Fruit fly (Drosophila melanogaster) whole organism, embryonic: ENCODE data around the gene CG14721.

Experiments
- CG10462 ChIP-seq: fragments of 200-800 bp; sonication (Bioruptor generic); optimal IDR thresholded peaks from 2 replicates; lab custom pipeline; 2016; ENCODE audit warnings: missing biosample characterization, missing genetic modification characterization
- CG11695 ChIP-seq: fragments of 200-800 bp; sonication (Bioruptor generic); IDR thresholded peaks from 3 replicates; pipeline ENCODE4 v1.3.6; 2022; ENCODE audit warnings: missing biosample characterization, missing genetic modification characterization
- CG12236 ChIP-seq: fragments of 200-800 bp; sonication (Bioruptor generic); optimal IDR thresholded peaks from 2 replicates; lab custom pipeline; 2016; ENCODE audit warnings: missing biosample characterization, missing genetic modification characterization
- CG13894 ChIP-seq: fragments of 200-800 bp; sonication (Bioruptor generic); optimal IDR thresholded peaks from 3 replicates; lab custom pipeline; 2018; ENCODE audit warnings: missing biosample characterization, mild to moderate bottlenecking, missing genetic modification characterization, moderate library complexity
- CG14710 ChIP-seq: fragments of 200-800 bp; sonication (Bioruptor generic); optimal IDR thresholded peaks from 3 replicates; lab custom pipeline; 2019; ENCODE audit warnings: missing biosample characterization, mild to moderate bottlenecking, missing genetic modification characterization, moderate library complexity
- CG15011 ChIP-seq: fragments of 200-800 bp; sonication (Bioruptor generic); optimal IDR thresholded peaks from 3 replicates; lab custom pipeline; 2018; ENCODE audit warnings: missing biosample characterization, mild to moderate bottlenecking, missing genetic modification characterization
- CG1602 ChIP-seq: fragments of 200-800 bp; sonication (Bioruptor generic); optimal IDR thresholded peaks from 3 replicates; lab custom pipeline; 2016; ENCODE audit warnings: missing biosample characterization, missing genetic modification characterization
- CG17568 ChIP-seq: fragments of 200-800 bp; sonication (Bioruptor generic); optimal IDR thresholded peaks from 2 replicates; lab custom pipeline; 2018; ENCODE audit warnings: missing biosample characterization, mild to moderate bottlenecking, missing genetic modification characterization, moderate library complexity
- CG18599 ChIP-seq: fragments of 200-800 bp; sonication (Bioruptor generic); optimal IDR thresholded peaks from 3 replicates; lab custom pipeline; 2017; ENCODE audit warnings: missing biosample characterization, missing genetic modification characterization, mild to moderate bottlenecking, moderate library complexity, missing genetic modification reagents
- CG32532 ChIP-seq: fragments of 200-800 bp; sonication (Bioruptor generic); IDR thresholded peaks from 2 replicates; pipeline ENCODE4 v1.3.6; 2022; ENCODE audit warnings: missing biosample characterization, missing genetic modification characterization
- CG32767 ChIP-seq: fragments of 200-800 bp; sonication (Bioruptor generic); IDR thresholded peaks from 2 replicates; pipeline ENCODE4 v1.3.6; 2022; ENCODE audit warnings: missing biosample characterization, missing genetic modification characterization
- CG3726 ChIP-seq: fragments of 200-800 bp; sonication (Bioruptor generic); IDR thresholded peaks from 3 replicates; pipeline ENCODE4, ENCODE4 v1.3.6; 2022; ENCODE audit warnings: missing biosample characterization, missing genetic modification characterization
- CG6272 ChIP-seq: fragments of 200-800 bp; sonication (Bioruptor generic); IDR thresholded peaks from 2 replicates; pipeline ENCODE4 v1.3.6; 2022; ENCODE audit warnings: missing biosample characterization, missing genetic modification characterization
- CG7928 ChIP-seq: fragments of 200-800 bp; sonication (Bioruptor generic); optimal IDR thresholded peaks from 2 replicates; lab custom pipeline; 2017; ENCODE audit warnings: missing biosample characterization, mild to moderate bottlenecking, missing genetic modification characterization
- CG8281 ChIP-seq: fragments of 200-800 bp; sonication (Bioruptor generic); optimal IDR thresholded peaks from 2 replicates; lab custom pipeline; 2018; ENCODE audit warnings: missing biosample characterization, mild to moderate bottlenecking, missing genetic modification characterization, moderate library complexity
- Deaf1 ChIP-seq: fragments of 200-800 bp; optimal IDR thresholded peaks from 3 replicates; lab custom pipeline; 2019; ENCODE audit warnings: missing biosample characterization, mild to moderate bottlenecking, missing genetic modification characterization, moderate library complexity
- Dip3 ChIP-seq: fragments of 200-800 bp; sonication (Bioruptor generic); optimal IDR thresholded peaks from 3 replicates; lab custom pipeline; 2016; ENCODE audit warnings: missing biosample characterization, missing genetic modification characterization
- Gug ChIP-seq: fragments of 200-800 bp; sonication (Bioruptor generic); IDR thresholded peaks from 4 replicates; pipeline ENCODE4 v1.3.6; 2022; ENCODE audit warnings: missing biosample characterization, missing genetic modification characterization
- Med ChIP-seq: fragments of 200-800 bp; sonication (Bioruptor generic); peaks from one replicate; lab custom pipeline; 2016; ENCODE audit warnings: missing biosample characterization, missing genetic modification characterization, mild to moderate bottlenecking, inconsistent platforms, moderate library complexity
- Mrtf ChIP-seq: fragments of 200-800 bp; sonication (Bioruptor generic); IDR thresholded peaks from 3 replicates; pipeline ENCODE4 v1.3.6; 2022; ENCODE audit warnings: missing biosample characterization, missing genetic modification characterization
- NC2β ChIP-seq: fragments of 200-800 bp; sonication (Bioruptor generic); optimal IDR thresholded peaks from 2 replicates; lab custom pipeline; 2016; ENCODE audit warnings: missing biosample characterization, missing genetic modification characterization
- Neu2 ChIP-seq: fragments of 200-800 bp; sonication (Bioruptor generic); optimal IDR thresholded peaks from 3 replicates; lab custom pipeline; 2016; ENCODE audit warnings: missing biosample characterization, missing genetic modification characterization, borderline replicate concordance
- Optix ChIP-seq: fragments of 200-800 bp; sonication (Bioruptor generic); IDR thresholded peaks from 3 replicates; pipeline ENCODE4 v1.3.6; 2022; ENCODE audit warnings: missing biosample characterization, missing genetic modification characterization
- Side ChIP-seq: fragments of 200-800 bp; sonication (Bioruptor generic); optimal IDR thresholded peaks from 2 replicates; lab custom pipeline; 2016; ENCODE audit warnings: missing biosample characterization, missing genetic modification characterization
- abd-A ChIP-seq: fragments of 200-800 bp; sonication (Bioruptor generic); optimal IDR thresholded peaks from 3 replicates; lab custom pipeline; 2019; ENCODE audit warnings: missing biosample characterization, mild to moderate bottlenecking, missing genetic modification characterization, moderate library complexity
- ac ChIP-seq: fragments of 200-800 bp; sonication (Bioruptor generic); optimal IDR thresholded peaks from 3 replicates; lab custom pipeline; 2017; ENCODE audit warnings: missing biosample characterization, mild to moderate bottlenecking, missing genetic modification characterization
- amos ChIP-seq: fragments of 200-800 bp; sonication (Bioruptor generic); IDR thresholded peaks from 2 replicates; pipeline ENCODE4 v1.3.6; 2022; ENCODE audit warnings: missing biosample characterization, missing genetic modification characterization; ENCODE audit not compliant: partially characterized antibody
- caup ChIP-seq: fragments of 200-800 bp; sonication (Bioruptor generic); optimal IDR thresholded peaks from 3 replicates; lab custom pipeline; 2017; ENCODE audit warnings: missing biosample characterization, mild to moderate bottlenecking, missing genetic modification characterization, moderate library complexity; ENCODE audit not compliant: severe bottlenecking
- chn ChIP-seq: fragments of 200-800 bp; sonication (Bioruptor generic); optimal IDR thresholded peaks from 2 replicates; lab custom pipeline; 2016; ENCODE audit warnings: missing biosample characterization, missing genetic modification characterization
- crol ChIP-seq: fragments of 200-800 bp; sonication (Bioruptor generic); IDR thresholded peaks from 2 replicates; pipeline ENCODE4 v1.3.6; 2022; ENCODE audit warnings: missing biosample characterization, missing genetic modification characterization
- dysf ChIP-seq: fragments of 200-800 bp; sonication (Bioruptor generic); IDR thresholded peaks from 3 replicates; pipeline ENCODE4 v1.3.6; 2022; ENCODE audit warnings: missing biosample characterization, missing genetic modification characterization
- esg ChIP-seq: fragments of 200-800 bp; sonication (Bioruptor generic); conservative IDR thresholded peaks from 2 replicates; pipeline ENCODE4 v1.3.6; 2022; ENCODE audit warnings: missing biosample characterization, missing genetic modification characterization
- ftz-f1 ChIP-seq: fragments of 200-800 bp; sonication (Bioruptor generic); optimal IDR thresholded peaks from 2 replicates; lab custom pipeline; 2016; ENCODE audit warnings: missing biosample characterization, missing genetic modification characterization
- gt ChIP-seq: fragments of 200-800 bp; sonication (Bioruptor generic); IDR thresholded peaks from 2 replicates; pipeline ENCODE4 v1.3.6; 2022; ENCODE audit warnings: missing biosample characterization, missing genetic modification characterization
- hb ChIP-seq: fragments of 200-800 bp; sonication (Bioruptor generic); IDR thresholded peaks from 3 replicates; pipeline ENCODE4 v1.3.6; 2022; ENCODE audit warnings: missing biosample characterization, missing genetic modification characterization; ENCODE audit not compliant: partially characterized antibody
- ind ChIP-seq: fragments of 200-800 bp; sonication (Bioruptor generic); optimal IDR thresholded peaks from 3 replicates; lab custom pipeline; 2016; ENCODE audit warnings: missing biosample characterization, missing genetic modification characterization
- sens ChIP-seq: fragments of 200-800 bp; sonication (Bioruptor generic); peaks from one replicate; lab custom pipeline; 2016; ENCODE audit warnings: missing biosample characterization, missing genetic modification characterization
- sisA ChIP-seq: fragments of 200-800 bp; sonication (Bioruptor generic); IDR thresholded peaks from 2 replicates; pipeline ENCODE4 v1.3.6; 2022; ENCODE audit warnings: missing biosample characterization, missing genetic modification characterization
- wor ChIP-seq: fragments of 200-800 bp; sonication (Bioruptor generic); IDR thresholded peaks from 2 replicates; pipeline ENCODE4 v1.3.6; 2022; ENCODE audit warnings: missing biosample characterization, missing genetic modification characterization
- zen ChIP-seq: fragments of 200-800 bp; sonication (Bioruptor generic); optimal IDR thresholded peaks from 3 replicates; lab custom pipeline; 2018; ENCODE audit warnings: missing biosample characterization, mild to moderate bottlenecking, missing genetic modification characterization, moderate library complexity

CG14721 gene

DNA sequence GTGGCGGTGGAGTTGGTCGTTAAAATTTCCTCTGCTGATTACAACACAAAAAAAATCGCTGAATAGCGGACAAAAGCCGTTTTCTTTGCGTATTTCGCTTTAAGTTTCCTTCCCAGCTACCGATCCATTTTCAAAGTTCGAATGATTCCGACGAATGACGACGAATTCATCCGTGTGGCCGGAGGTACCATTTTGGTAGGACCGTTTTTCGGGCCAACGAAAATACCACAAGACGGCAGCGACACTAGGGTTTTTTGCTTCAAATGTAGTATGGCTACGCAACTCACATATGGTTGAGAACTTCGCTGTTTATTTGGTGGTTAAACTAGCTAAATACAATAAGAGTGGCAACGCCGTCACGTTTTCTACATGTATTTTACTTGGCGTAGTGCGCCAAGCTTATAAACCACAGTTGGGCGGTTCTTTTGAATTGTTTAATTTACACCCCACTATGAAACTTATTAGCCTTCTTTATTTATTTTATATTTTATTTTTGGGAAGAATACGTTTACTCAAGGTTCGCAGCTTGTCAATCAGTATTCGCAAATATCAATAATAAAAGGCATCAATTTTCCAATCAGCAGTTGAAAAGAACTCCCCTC is 29.1 kb downstream of the CG14721 start, which contains the start of gene Lk6 (continued):
- TF ChIP-seq caup (GFP tag; lab: Kevin White, UChicago) (peak; percentile 82), zen (tag; lab: Kevin White, UChicago) (peak; percentile 41), Dip3 (GFP tag; lab: Kevin White, UChicago) (peak; percentile 33), Neu2 (GFP tag; lab: Kevin White, UChicago) (no peak), esg (no peak), chn (GFP tag; lab: Kevin White, UChicago) (no peak), CG11695 (GFP tag; lab: Robert Waterston, UW) (no peak), hb (GFP tag; lab: Robert Waterston, UW) (no peak), CG12236 (GFP tag; lab: Kevin White, UChicago) (no peak), CG32767 (GFP tag; lab: Robert Waterston, UW) (no peak), CG6272 (GFP tag; lab: Robert Waterston, UW) (no peak), ind (no peak), wor (GFP tag; lab: Robert Waterston, UW) (no peak), CG17568 (GFP tag; lab: Kevin White, UChicago) (no peak), Deaf1 (tag; lab: Kevin White, UChicago) (peak; percentile 93), CG14710 (tag; lab: Kevin White, UChicago) (peak; percentile 90), gt (GFP tag; lab: Robert Waterston, UW) (no peak), NC2β (peak; percentile 23), ac (GFP tag; lab: Kevin White, UChicago) (no peak), CG1602 (GFP tag; lab: Kevin White, UChicago) (no peak), Mrtf (GFP tag; lab: Robert Waterston, UW) (no peak), dysf (GFP tag; lab: Robert Waterston, UW) (no peak), sisA (GFP tag; lab: Robert Waterston, UW) (no peak), Side (GFP tag; lab: Kevin White, UChicago) (peak; percentile 70), CG18599 (GFP tag; lab: Kevin White, UChicago) (peak; percentile 77), CG8281 (tag; lab: Kevin White, UChicago) (no peak), Gug (GFP tag; lab: Robert Waterston, UW) (no peak), CG3726 (GFP tag; lab: Robert Waterston, UW) (no peak), CG10462 (GFP tag; lab: Kevin White, UChicago) (no peak)

DNA sequence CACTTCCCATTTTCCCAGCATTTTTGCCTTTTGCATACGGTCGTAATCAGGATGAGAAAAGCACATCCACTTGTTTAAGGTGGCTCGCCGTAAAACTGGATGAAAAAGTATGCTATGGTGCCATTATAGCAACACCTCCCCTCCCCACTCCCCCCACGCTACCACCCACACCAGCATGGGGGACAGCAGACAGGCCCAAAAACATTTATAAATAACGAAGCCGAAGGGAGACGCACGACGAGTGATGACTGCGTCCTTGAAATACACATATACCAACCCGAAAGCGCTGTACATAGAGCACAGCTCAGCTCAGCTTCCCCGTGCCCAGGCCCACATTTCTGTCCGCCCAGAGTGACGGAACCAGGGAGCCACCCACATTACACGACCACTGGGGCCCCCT is 35.5 kb downstream of the CG14721 start:
- TF ChIP-seq CG32532 (GFP tag; lab: Robert Waterston, UW) (no peak; the same call in 1 of the 2 replicates), CG7928 (GFP tag; lab: Kevin White, UChicago) (no peak), CG15011 (no peak), Med (GFP tag; lab: Kevin White, UChicago) (peak; percentile 63), abd-A (tag; lab: Kevin White, UChicago) (peak; percentile 76), sens (GFP tag; lab: Kevin White, UChicago) (peak; percentile 43), CG13894 (tag; lab: Kevin White, UChicago) (peak; percentile 68), ftz-f1 (peak; percentile 14), amos (GFP tag; lab: Robert Waterston, UW) (peak; percentile 23; the same call in 1 of the 2 replicates), Optix (GFP tag; lab: Robert Waterston, UW) (no peak), crol (peak; percentile 76), Deaf1 (tag; lab: Kevin White, UChicago) (peak; percentile 69)
